Worm (Caenorhabditis elegans) whole organism, L3 larva: ENCODE results near the gene C48B4.7.

Experiments used
- elt-3 ChIP-seq, 3 experiments: fragments of 150-350 bp in 1 of 3; sonication (generic microtip) in 2 of 3; optimal IDR thresholded peaks; 2 replicates in 2 of 3; 4 replicates in 1 of 3; lab custom pipeline; 2014 to 2017; ENCODE audit warnings: missing biosample characterization in 3 of 3, missing genetic modification characterization in 3 of 3
- fkh-2 ChIP-seq: fragments of 150-350 bp; optimal IDR thresholded peaks from 2 replicates; lab custom pipeline; 2014; ENCODE audit warnings: missing biosample characterization, missing genetic modification reagents, missing genetic modification characterization
- skn-1 ChIP-seq: fragments of 150-350 bp; optimal IDR thresholded peaks from 2 replicates; lab custom pipeline; 2014; ENCODE audit warnings: missing biosample characterization, missing genetic modification characterization
- snpc-4 ChIP-seq: fragments of 150-350 bp; optimal IDR thresholded peaks from 2 replicates; lab custom pipeline; 2014; ENCODE audit warnings: missing biosample characterization, missing genetic modification characterization
- tbx-2 ChIP-seq: sonication (generic microtip); optimal IDR thresholded peaks from 2 replicates; lab custom pipeline; 2016; ENCODE audit warnings: mild to moderate bottlenecking, missing genetic modification characterization, missing compliant biosample characterization
- unc-62 ChIP-seq: fragments of 150-350 bp; sonication (generic microtip); optimal IDR thresholded peaks from 4 replicates; lab custom pipeline; 2014; ENCODE audit warnings: missing biosample characterization, missing genetic modification reagents, missing genetic modification characterization

- TF ChIP-seq unc-62, result no peak
- no peak for TF ChIP-seq skn-1 (tag; lab: Kevin White, UChicago)
- no peak for TF ChIP-seq elt-3 (tag; optimal IDR thresholded peaks at IDR 0.05; lab: Kevin White, UChicago)
- TF ChIP-seq snpc-4 (tag; lab: Kevin White, UChicago), result no peak
- TF ChIP-seq tbx-2 (tag; lab: Kevin White, UChicago), result no peak
- no peak for TF ChIP-seq fkh-2 (tag; lab: Kevin White, UChicago)
Observed at ce11 chrIII:9608650-9609049, 49.4 kb upstream of the C48B4.7 start, which contains the start of gene clec-161.
